Fruit fly (Drosophila melanogaster): ENCODE data around the gene CG31674.
A peak's percentile ranks its signal among the peaks of the same experiment; 100 is the strongest.

Gene CG31674

dm6 chr2L:20864764-20865265 lies 33.8 kb downstream of the CG31674 start, which contains the start of gene CG9338:
TSS of gene CG9338 (plus strand) at chr2L:20865215.
- peak; percentile 68 for TF ChIP-seq Myb (GFP tag; optimal IDR thresholded peaks at IDR 0.05)
- TF ChIP-seq shn (GFP tag; optimal IDR thresholded peaks at IDR 0.05), result peak; percentile 85
- no peak for TF ChIP-seq aop (GFP tag; IDR thresholded peaks at IDR 0.05)
- peak; percentile 57; the same call in 1 of the 2 replicates for TF ChIP-seq bbx (GFP tag; IDR thresholded peaks at IDR 0.05; ENCODE audit: partially characterized antibody)
- peak; percentile 88 for TF ChIP-seq sd (tag; optimal IDR thresholded peaks at IDR 0.05)
- TF ChIP-seq CG15269 (tag; optimal IDR thresholded peaks at IDR 0.05), result peak; percentile 71
- TF ChIP-seq knrl (GFP tag; IDR thresholded peaks at IDR 0.05; ENCODE audit: partially characterized antibody), result no peak
- peak; percentile 62; the same call in 2 of the 3 replicates for TF ChIP-seq Mrtf (GFP tag; IDR thresholded peaks at IDR 0.05)
- TF ChIP-seq CG2116 (GFP tag; optimal IDR thresholded peaks at IDR 0.05), result peak; percentile 37
- peak; percentile 73 for TF ChIP-seq HLH54F (GFP tag; optimal IDR thresholded peaks at IDR 0.05)
- no peak for TF ChIP-seq nom (GFP tag; optimal IDR thresholded peaks at IDR 0.05)
- peak; percentile 70 for TF ChIP-seq CG7928 (GFP tag; optimal IDR thresholded peaks at IDR 0.05)
- no peak for TF ChIP-seq CG17912 (GFP tag; optimal IDR thresholded peaks at IDR 0.05)
- peak; percentile 70 for TF ChIP-seq CG11723 (GFP tag; optimal IDR thresholded peaks at IDR 0.05)
- no peak for TF ChIP-seq Dll (GFP tag; IDR thresholded peaks at IDR 0.05; ENCODE audit: partially characterized antibody)
- peak in 1 of 2 experiments; percentile 24 for TF ChIP-seq insv (GFP tag; optimal IDR thresholded peaks at IDR 0.05)
- TF ChIP-seq CG12219 (GFP tag; optimal IDR thresholded peaks at IDR 0.05), result peak; percentile 70
- peak; percentile 27 for TF ChIP-seq emc (GFP tag; optimal IDR thresholded peaks at IDR 0.05)
- TF ChIP-seq ems (GFP tag; optimal IDR thresholded peaks at IDR 0.05), result peak; percentile 86
- peak; percentile 57 for TF ChIP-seq wdn (GFP tag; IDR thresholded peaks at IDR 0.05)
- no peak; the same call in none of the 2 replicates for TF ChIP-seq Adf1 (GFP tag; IDR thresholded peaks at IDR 0.05)
- TF ChIP-seq Ada2b (GFP tag; IDR thresholded peaks at IDR 0.05), result peak; percentile 72
- TF ChIP-seq H15 (GFP tag; IDR thresholded peaks at IDR 0.05), result peak; percentile 93
- TF ChIP-seq ato (GFP tag; IDR thresholded peaks at IDR 0.05; ENCODE audit: partially characterized antibody), result peak; percentile 54; the same call in 1 of the 2 replicates
- TF ChIP-seq CG9437 (GFP tag; optimal IDR thresholded peaks at IDR 0.05), result peak; percentile 58
- peak; percentile 69 for TF ChIP-seq CG10366 (GFP tag; IDR thresholded peaks at IDR 0.05)
- TF ChIP-seq CG17612 (GFP tag; IDR thresholded peaks at IDR 0.05), result peak; percentile 90
- peak; percentile 60 for TF ChIP-seq CG14050 (GFP tag; IDR thresholded peaks at IDR 0.05)
- TF ChIP-seq hbn (GFP tag; IDR thresholded peaks at IDR 0.05; ENCODE audit: partially characterized antibody), result 0 out of 2 replicates have a peak, but pooled peaks have one; percentile 16
- TF ChIP-seq sima (GFP tag; optimal IDR thresholded peaks at IDR 0.05), result peak; percentile 74
- peak; percentile 91 for TF ChIP-seq CG18764 (GFP tag; optimal IDR thresholded peaks at IDR 0.05)
- no peak for TF ChIP-seq CG43689 (GFP tag; IDR thresholded peaks at IDR 0.05)
- TF ChIP-seq sim (GFP tag; IDR thresholded peaks at IDR 0.05), result no peak; the same call in 1 of the 2 replicates
- TF ChIP-seq Dp (GFP tag; optimal IDR thresholded peaks at IDR 0.05), result no peak
- peak; percentile 81 for TF ChIP-seq tgo (GFP tag; IDR thresholded peaks at IDR 0.05)
- no peak for TF ChIP-seq zen2 (GFP tag; IDR thresholded peaks at IDR 0.05; ENCODE audit: partially characterized antibody)
- peak; percentile 46 for TF ChIP-seq ash1 (GFP tag; optimal IDR thresholded peaks at IDR 0.05)
- TF ChIP-seq gsb (GFP tag; IDR thresholded peaks at IDR 0.05), result peak; percentile 86; the same call in 1 of the 2 replicates
- peak; percentile 96 for TF ChIP-seq CG18599 (GFP tag; optimal IDR thresholded peaks at IDR 0.05)
- peak; percentile 77 for TF ChIP-seq Dbx (GFP tag; IDR thresholded peaks at IDR 0.05)
- TF ChIP-seq fu2 (GFP tag; optimal IDR thresholded peaks at IDR 0.05), result peak; percentile 67
- peak; percentile 44; the same call in 1 of the 2 replicates for TF ChIP-seq Bgb (GFP tag; IDR thresholded peaks at IDR 0.05; ENCODE audit: partially characterized antibody)
- TF ChIP-seq fd102C (GFP tag; optimal IDR thresholded peaks at IDR 0.05), result no peak
- TF ChIP-seq Sry-δ (GFP tag; optimal IDR thresholded peaks at IDR 0.05), result peak; percentile 17
- peak; percentile 88 for TF ChIP-seq CG10654 (GFP tag; optimal IDR thresholded peaks at IDR 0.05)
- peak; percentile 42 for TF ChIP-seq ftz-f1 (GFP tag; optimal IDR thresholded peaks at IDR 0.05)
- TF ChIP-seq CG13123 (GFP tag; optimal IDR thresholded peaks at IDR 0.05), result peak; percentile 47
- peak; percentile 42 for TF ChIP-seq trh (GFP tag; optimal IDR thresholded peaks at IDR 0.05)
- TF ChIP-seq crp (GFP tag; optimal IDR thresholded peaks at IDR 0.05), result peak in 1 of 2 experiments; percentile 32
- TF ChIP-seq CG8089 (GFP tag; optimal IDR thresholded peaks at IDR 0.05), result peak; percentile 73

Data from whole organism, embryonic.